Fruit fly (Drosophila melanogaster) whole organism, prepupa: ENCODE data around the gene sta.
A peak's percentile ranks its signal among the peaks of the same experiment; 100 is the strongest.

Experiments
- Blimp-1 ChIP-seq: fragments of 200-800 bp; sonication (Bioruptor generic); optimal IDR thresholded peaks from 3 replicates; lab custom pipeline; 2017; ENCODE audit warnings: missing biosample characterization, missing genetic modification characterization, mild to moderate bottlenecking, moderate library complexity, missing genetic modification reagents
- CG10631 ChIP-seq: fragments of 200-800 bp; sonication (Bioruptor generic); optimal IDR thresholded peaks from 2 replicates; lab custom pipeline; 2016; ENCODE audit warnings: missing biosample characterization, missing genetic modification characterization
- CG10669 ChIP-seq: fragments of 200-800 bp; sonication (Bioruptor generic); optimal IDR thresholded peaks from 3 replicates; lab custom pipeline; 2018; ENCODE audit warnings: missing biosample characterization, mild to moderate bottlenecking, missing genetic modification characterization, moderate library complexity
- CG11294 ChIP-seq: fragments of 200-800 bp; sonication (Bioruptor generic); IDR thresholded peaks from 2 replicates; pipeline ENCODE4 v1.3.6; 2022; ENCODE audit warnings: missing biosample characterization, missing genetic modification characterization
- CG11902 ChIP-seq: fragments of 200-800 bp; sonication (Bioruptor generic); optimal IDR thresholded peaks from 3 replicates; lab custom pipeline; 2016; ENCODE audit warnings: missing biosample characterization, missing genetic modification characterization
- CG32006 ChIP-seq: fragments of 200-800 bp; sonication (Bioruptor generic); optimal IDR thresholded peaks from 3 replicates; lab custom pipeline; 2017; ENCODE audit warnings: missing biosample characterization, mild to moderate bottlenecking, missing genetic modification characterization
- CG34406 ChIP-seq: fragments of 200-800 bp; sonication (Bioruptor generic); optimal IDR thresholded peaks from 3 replicates; lab custom pipeline; 2016; ENCODE audit warnings: missing biosample characterization, missing genetic modification characterization
- CG3919 ChIP-seq: fragments of 200-800 bp; sonication (Bioruptor generic); optimal IDR thresholded peaks from 3 replicates; lab custom pipeline; 2016; ENCODE audit warnings: missing biosample characterization, missing genetic modification characterization
- CG6163 ChIP-seq: fragments of 200-800 bp; sonication (Bioruptor generic); IDR thresholded peaks from 3 replicates; pipeline ENCODE4 v1.3.6; 2022; ENCODE audit warnings: missing biosample characterization, missing genetic modification characterization
- CG6808 ChIP-seq: fragments of 200-800 bp; sonication (Bioruptor generic); optimal IDR thresholded peaks from 3 replicates; lab custom pipeline; 2017; ENCODE audit warnings: missing biosample characterization, missing genetic modification characterization, mild to moderate bottlenecking, moderate library complexity, missing genetic modification reagents
- CG8632 ChIP-seq: fragments of 200-800 bp; sonication (Bioruptor generic); optimal IDR thresholded peaks from 3 replicates; lab custom pipeline; 2016; ENCODE audit warnings: missing biosample characterization, missing genetic modification characterization
- Eip75B ChIP-seq: fragments of 200-800 bp; sonication (Bioruptor generic); optimal IDR thresholded peaks from 3 replicates; lab custom pipeline; 2016; ENCODE audit warnings: missing biosample characterization, missing genetic modification characterization
- Eip78C ChIP-seq: fragments of 200-800 bp; sonication (Bioruptor generic); peaks from one replicate; lab custom pipeline; 2016; ENCODE audit warnings: missing biosample characterization, missing genetic modification characterization
- Hr38 ChIP-seq: sonication (Bioruptor generic); optimal IDR thresholded peaks from 2 replicates; lab custom pipeline; 2016; ENCODE audit warnings: missing biosample characterization, missing genetic modification characterization
- OdsH ChIP-seq: fragments of 200-800 bp; sonication (Bioruptor generic); optimal IDR thresholded peaks from 3 replicates; lab custom pipeline; 2016; ENCODE audit warnings: missing biosample characterization, missing genetic modification characterization
- Sox102F ChIP-seq: fragments of 200-800 bp; sonication (Bioruptor generic); optimal IDR thresholded peaks from 2 replicates; lab custom pipeline; 2016; ENCODE audit warnings: missing biosample characterization, mild to moderate bottlenecking, missing genetic modification characterization
- achi ChIP-seq: fragments of 200-800 bp; sonication (Bioruptor generic); optimal IDR thresholded peaks from 3 replicates; lab custom pipeline; 2016; ENCODE audit warnings: missing biosample characterization, missing genetic modification characterization
- acj6 ChIP-seq: fragments of 200-800 bp; sonication (Bioruptor generic); optimal IDR thresholded peaks from 3 replicates; lab custom pipeline; 2016; ENCODE audit warnings: missing biosample characterization, missing genetic modification characterization
- eg ChIP-seq: fragments of 200-800 bp; sonication (Bioruptor generic); IDR thresholded peaks from 3 replicates; pipeline ENCODE4 v1.3.6; 2022; ENCODE audit warnings: missing biosample characterization, missing genetic modification characterization
- esn ChIP-seq: fragments of 200-800 bp; sonication (Bioruptor generic); optimal IDR thresholded peaks from 2 replicates; lab custom pipeline; 2016; ENCODE audit warnings: missing biosample characterization, mild to moderate bottlenecking, missing genetic modification characterization, moderate library complexity
- fd59A ChIP-seq: fragments of 200-800 bp; sonication (Bioruptor generic); optimal IDR thresholded peaks from 2 replicates; lab custom pipeline; 2017; ENCODE audit warnings: missing biosample characterization, mild to moderate bottlenecking, missing genetic modification characterization, missing genetic modification reagents
- fd85E ChIP-seq: fragments of 200-800 bp; sonication (Bioruptor generic); optimal IDR thresholded peaks from 3 replicates; lab custom pipeline; 2016; ENCODE audit warnings: missing biosample characterization, missing genetic modification characterization
- fkh ChIP-seq: fragments of 200-800 bp; sonication (Bioruptor generic); optimal IDR thresholded peaks from 3 replicates; lab custom pipeline; 2017; ENCODE audit warnings: missing biosample characterization, mild to moderate bottlenecking, missing genetic modification characterization, moderate library complexity
- lz ChIP-seq: fragments of 200-800 bp; sonication (Bioruptor generic); optimal IDR thresholded peaks from 3 replicates; lab custom pipeline; 2016; ENCODE audit warnings: missing biosample characterization, missing genetic modification characterization
- spab ChIP-seq: fragments of 200-800 bp; sonication (Bioruptor generic); optimal IDR thresholded peaks from 2 replicates; lab custom pipeline; 2017; ENCODE audit warnings: missing biosample characterization, mild to moderate bottlenecking, missing genetic modification characterization, missing genetic modification reagents
- ss ChIP-seq, 2 experiments: fragments of 200-800 bp; sonication (Bioruptor generic); optimal IDR thresholded peaks; 2 replicates in 1 of 2; 3 replicates in 1 of 2; lab custom pipeline; 2017 to 2018; ENCODE audit warnings: mild to moderate bottlenecking in 2 of 2, missing biosample characterization in 2 of 2, missing genetic modification characterization in 2 of 2, moderate library complexity in 1 of 2
- svp ChIP-seq: fragments of 200-800 bp; sonication (Bioruptor generic); peaks from one replicate; lab custom pipeline; 2016; ENCODE audit warnings: missing biosample characterization, missing genetic modification characterization
- vri ChIP-seq: fragments of 200-800 bp; sonication (Bioruptor generic); optimal IDR thresholded peaks from 3 replicates; lab custom pipeline; 2016; ENCODE audit warnings: missing biosample characterization, mild to moderate bottlenecking, missing genetic modification characterization

The sta gene

dm6 chrX:1465707-1466504, 17.3 kb downstream of the sta start, which contains the start of the genes O-fut2 and CG14777 (continued):
- TF ChIP-seq fd85E (GFP tag; lab: Kevin White, UChicago) (no peak), Hr38 (GFP tag; lab: Kevin White, UChicago) (no peak), CG11902 (peak; percentile 35), OdsH (no peak), CG6163 (GFP tag; lab: Robert Waterston, UW) (peak; percentile 69), fd59A (GFP tag; lab: Kevin White, UChicago) (peak; percentile 18), CG11294 (GFP tag; lab: Robert Waterston, UW) (peak; percentile 12; the same call in 1 of the 2 replicates), Eip75B (GFP tag; lab: Kevin White, UChicago) (peak; percentile 57), CG8632 (GFP tag; lab: Kevin White, UChicago) (peak; percentile 32), esn (GFP tag; lab: Kevin White, UChicago) (peak; percentile 69)

dm6 chrX:1464033-1464432, 19.2 kb downstream of the sta start, which contains the start of gene Ns3:
Ns3 (minus strand) TSS chrX:1464220.
- no peak for TF ChIP-seq Blimp-1 (GFP tag; lab: Kevin White, UChicago)
- no peak for TF ChIP-seq acj6
- TF ChIP-seq Hr38 (GFP tag; lab: Kevin White, UChicago): no peak

- peak; percentile 88 for TF ChIP-seq svp (GFP tag; lab: Kevin White, UChicago)
- peak; percentile 66 for TF ChIP-seq Eip78C (GFP tag; lab: Kevin White, UChicago)
- no peak for TF ChIP-seq CG3919 (GFP tag; lab: Kevin White, UChicago)
- TF ChIP-seq spab: no peak
- TF ChIP-seq CG6808 (GFP tag; lab: Kevin White, UChicago): peak; percentile 21
- peak; percentile 60 to 67 for TF ChIP-seq ss (GFP tag; optimal IDR thresholded peaks at IDR 0.05; lab: Kevin White, UChicago)
These were observed 21.7 kb downstream of the sta start, which contains the start of gene CG14787 for dm6 chrX:1461544-1461943. CG14787 (minus strand) TSS chrX:1461676.

- no peak for TF ChIP-seq CG34406 (GFP tag; lab: Kevin White, UChicago)
- 0 out of 3 replicates have a peak, but pooled peaks have one; percentile 9 for TF ChIP-seq eg (GFP tag; lab: Robert Waterston, UW)
- peak; percentile 100 for TF ChIP-seq CG6808 (GFP tag; lab: Kevin White, UChicago)
These were observed 22.8 kb downstream of the sta start, which contains the start of gene Lrpprc2 for dm6 chrX:1460278-1460872. Lrpprc2 (minus strand) TSS chrX:1460617.

DNA sequence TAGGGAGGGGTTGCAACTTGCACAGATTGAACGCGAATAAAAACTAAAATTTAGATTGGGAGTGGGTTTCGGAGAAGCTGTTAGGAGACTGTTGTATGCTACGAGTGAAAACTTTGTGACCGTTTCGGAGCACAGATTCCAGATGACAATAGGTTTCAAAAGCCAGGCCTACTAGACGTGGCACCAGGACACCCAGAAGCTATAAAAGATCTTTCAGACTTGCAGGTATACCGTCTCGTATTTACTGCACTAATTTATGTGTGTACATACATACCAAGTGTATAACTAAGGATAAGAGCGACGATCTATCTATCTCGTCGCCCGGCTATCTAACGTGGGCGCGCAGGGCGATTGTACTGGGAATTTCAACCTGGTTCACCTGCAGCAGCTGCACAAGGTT, 26.3 kb downstream of the sta start, which contains the start of gene CG14785:
Gene CG14785, minus strand, starts transcription at position 101 of the 400 bp plus-strand sequence.
- TF ChIP-seq CG10631 (no peak), CG11902 (no peak), achi (no peak), acj6 (no peak), eg (GFP tag; lab: Robert Waterston, UW) (no peak), fkh (GFP tag; lab: Kevin White, UChicago) (no peak), CG10669 (no peak), esn (GFP tag; lab: Kevin White, UChicago) (no peak), Sox102F (no peak), CG11294 (GFP tag; lab: Robert Waterston, UW) (no peak), spab (no peak), lz (no peak), CG32006 (no peak)
- TF ChIP-seq, all 60 proteins: peak for 0

- TF ChIP-seq CG10631: no peak
- TF ChIP-seq vri (GFP tag; lab: Kevin White, UChicago): no peak
- TF ChIP-seq spab: no peak
- peak; percentile 52 for TF ChIP-seq svp (GFP tag; lab: Kevin White, UChicago)
These were observed 28.4 kb downstream of the sta start for dm6 chrX:1454837-1455236.
